Worm (Caenorhabditis elegans) whole organism, L4 larva: Measurements from ENCODE around the gene C17E7.13.

Source experiments
- ama-1 ChIP-seq: fragments of 150-350 bp; optimal IDR thresholded peaks from 2 replicates; lab custom pipeline; 2014; ENCODE audit warnings: inconsistent platforms, mixed read lengths
- daf-12 ChIP-seq: fragments of 150-350 bp; optimal IDR thresholded peaks from 2 replicates; lab custom pipeline; 2014; ENCODE audit warnings: missing biosample characterization, missing genetic modification reagents, missing genetic modification characterization
- fkh-10 ChIP-seq: fragments of 150-350 bp; optimal IDR thresholded peaks from 2 replicates; lab custom pipeline; 2014; ENCODE audit warnings: missing biosample characterization, missing genetic modification reagents, missing genetic modification characterization
- lin-39 ChIP-seq: fragments of 150-350 bp; optimal IDR thresholded peaks from 2 replicates; lab custom pipeline; 2014; ENCODE audit warnings: missing biosample characterization, missing genetic modification reagents, missing genetic modification characterization
- nhr-11 ChIP-seq: fragments of 150-350 bp; optimal IDR thresholded peaks from 2 replicates; lab custom pipeline; 2014; ENCODE audit warnings: missing biosample characterization, missing genetic modification characterization
- nhr-237 ChIP-seq: sonication (generic microtip); optimal IDR thresholded peaks from 2 replicates; lab custom pipeline; 2017; ENCODE audit warnings: missing biosample characterization, missing genetic modification characterization

DNA sequence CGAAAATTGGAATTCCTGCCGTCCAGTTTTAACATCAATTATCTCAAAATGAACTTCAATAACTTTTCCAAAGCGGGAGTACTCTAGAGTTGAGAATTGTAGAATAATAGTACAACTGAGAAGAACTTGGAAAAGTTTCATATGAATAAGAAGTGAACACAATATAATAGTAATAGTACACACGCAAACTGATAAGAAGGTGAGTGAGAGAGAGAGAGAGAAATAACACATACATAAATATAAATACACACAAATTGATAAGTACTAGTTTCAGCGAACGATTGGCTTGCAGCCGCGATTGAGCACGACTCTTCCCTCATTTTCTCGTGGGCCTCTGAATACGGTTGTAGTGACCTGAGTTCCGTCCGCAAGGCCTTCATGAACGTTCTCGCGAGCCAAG, at the start of gene C17E7.13:
- TF ChIP-seq nhr-11 (tag; lab: Kevin White, UChicago), result no peak
- no peak for TF ChIP-seq lin-39
- TF ChIP-seq nhr-237, result no peak
- no peak for TF ChIP-seq ama-1 (lab: Kevin White, UChicago)
- no peak for TF ChIP-seq fkh-10
- no peak for TF ChIP-seq daf-12 (tag; lab: Kevin White, UChicago)
